Fruit fly (Drosophila melanogaster): ENCODE results near the gene CG34159.

CG34159 gene

dm6 chr2L:10249655-10250202 lies 45.6 kb upstream of the CG34159 start (continued):
- TF ChIP-seq Bdp1 (GFP tag; optimal IDR thresholded peaks at IDR 0.05) (no peak), MBD-R2 (GFP tag; IDR thresholded peaks at IDR 0.05) (no peak), CG9609 (GFP tag; optimal IDR thresholded peaks at IDR 0.05) (no peak), zfh1 (GFP tag; IDR thresholded peaks at IDR 0.05) (no peak), CG11398 (GFP tag; optimal IDR thresholded peaks at IDR 0.05) (no peak), Jarid2 (GFP tag; optimal IDR thresholded peaks at IDR 0.05) (no peak), nom (GFP tag; optimal IDR thresholded peaks at IDR 0.05) (no peak), CG12236 (GFP tag; optimal IDR thresholded peaks at IDR 0.05) (no peak), Gug (GFP tag; IDR thresholded peaks at IDR 0.05) (no peak), CG18599 (GFP tag; optimal IDR thresholded peaks at IDR 0.05) (no peak), PHDP (tag; optimal IDR thresholded peaks at IDR 0.05) (no peak), gsb (GFP tag; IDR thresholded peaks at IDR 0.05) (no peak), grn (GFP tag; optimal IDR thresholded peaks at IDR 0.05) (peak; percentile 20), Hmx (GFP tag; optimal IDR thresholded peaks at IDR 0.05) (no peak), al (GFP tag; IDR thresholded peaks at IDR 0.05) (no peak), wdn (GFP tag; IDR thresholded peaks at IDR 0.05) (no peak), tio (GFP tag; optimal IDR thresholded peaks at IDR 0.05) (no peak), Taf1 (GFP tag; IDR thresholded peaks at IDR 0.05) (no peak), HHEX (GFP tag; optimal IDR thresholded peaks at IDR 0.05) (no peak), CG3281 (GFP tag; optimal IDR thresholded peaks at IDR 0.05) (peak; percentile 45), Opbp (GFP tag; IDR thresholded peaks at IDR 0.05; ENCODE audit: partially characterized antibody) (no peak), CG1024 (GFP tag; IDR thresholded peaks at IDR 0.05) (peak; percentile 61; the same call in 1 of the 2 replicates), grau (tag; optimal IDR thresholded peaks at IDR 0.05) (no peak), cato (GFP tag; optimal IDR thresholded peaks at IDR 0.05; ENCODE audit: borderline replicate concordance) (no peak), Rfx (GFP tag; IDR thresholded peaks at IDR 0.05) (no peak; the same call in 1 of the 2 replicates), CG14050 (GFP tag; IDR thresholded peaks at IDR 0.05) (no peak), twi (tag; optimal IDR thresholded peaks at IDR 0.05) (peak; percentile 53), CG3407 (GFP tag; optimal IDR thresholded peaks at IDR 0.05) (no peak), CG32767 (GFP tag; IDR thresholded peaks at IDR 0.05) (peak; percentile 69; the same call in 1 of the 2 replicates), CG10209 (GFP tag; optimal IDR thresholded peaks at IDR 0.05) (no peak), CG11695 (GFP tag; IDR thresholded peaks at IDR 0.05) (peak; percentile 55; the same call in 1 of the 3 replicates), CG11085 (GFP tag; IDR thresholded peaks at IDR 0.05) (no peak), chif (GFP tag; optimal IDR thresholded peaks at IDR 0.05) (no peak), CG10366 (GFP tag; IDR thresholded peaks at IDR 0.05) (no peak), HmgZ (tag; optimal IDR thresholded peaks at IDR 0.05) (peak; percentile 0), Sin3A (optimal IDR thresholded peaks at IDR 0.05) (no peak), cwo (GFP tag; optimal IDR thresholded peaks at IDR 0.05) (no peak), cad (GFP tag; optimal IDR thresholded peaks at IDR 0.05) (no peak), CG13287 (GFP tag; IDR thresholded peaks at IDR 0.05; ENCODE audit: partially characterized antibody) (no peak), ranshi (GFP tag; IDR thresholded peaks at IDR 0.05) (no peak; the same call in 1 of the 2 replicates), CkIIα-i1 (GFP tag; IDR thresholded peaks at IDR 0.05) (no peak), Bteb2 (GFP tag; optimal IDR thresholded peaks at IDR 0.05) (no peak), CG9817 (tag; optimal IDR thresholded peaks at IDR 0.05) (no peak), CG15073 (GFP tag; optimal IDR thresholded peaks at IDR 0.05) (no peak), bigmax (GFP tag; optimal IDR thresholded peaks at IDR 0.05) (no peak), sr (GFP tag; IDR thresholded peaks at IDR 0.05) (no peak), Awh (GFP tag; IDR thresholded peaks at IDR 0.05) (no peak; the same call in 1 of the 2 replicates), h (optimal IDR thresholded peaks at IDR 0.05) (no peak), bbx (GFP tag; IDR thresholded peaks at IDR 0.05; ENCODE audit: partially characterized antibody) (no peak), sqz (GFP tag; optimal IDR thresholded peaks at IDR 0.05) (peak; percentile 64), Fer1 (GFP tag; optimal IDR thresholded peaks at IDR 0.05) (peak; percentile 49), inv (GFP tag; IDR thresholded peaks at IDR 0.05; ENCODE audit: partially characterized antibody) (no peak)

Measured in whole organism, embryonic.